Fruit fly (Drosophila melanogaster): ENCODE measurements around the gene Dyrk3.

dm6 chr4:1233351-1233750, 2.8 kb upstream of the Dyrk3 start:
- TF ChIP-seq dl (GFP tag; optimal IDR thresholded peaks at IDR 0.05; ENCODE audit: insufficient read depth in 1 of 2, partially characterized antibody in 2 of 2), result no peak
- TF ChIP-seq br (GFP tag; optimal IDR thresholded peaks at IDR 0.05), result no peak
- no peak for TF ChIP-seq Abd-B (GFP tag; optimal IDR thresholded peaks at IDR 0.05)
- TF ChIP-seq fru (GFP tag; optimal IDR thresholded peaks at IDR 0.05), result no peak
- TF ChIP-seq Hr83 (GFP tag; optimal IDR thresholded peaks at IDR 0.05; ENCODE audit: poor library complexity, severe bottlenecking), result no peak

Data from whole organism, wandering third instar larva.